Fruit fly (Drosophila melanogaster) whole organism, embryonic: ENCODE results near the gene SmydA-9.

Experiments
- Atf-2 ChIP-seq: fragments of 200-800 bp; sonication (Bioruptor generic); optimal IDR thresholded peaks from 2 replicates; lab custom pipeline; 2016; ENCODE audit warnings: missing biosample characterization, missing genetic modification characterization
- Bdp1 ChIP-seq: fragments of 200-800 bp; sonication (Bioruptor generic); optimal IDR thresholded peaks from 3 replicates; lab custom pipeline; 2016; ENCODE audit warnings: missing biosample characterization, missing genetic modification characterization
- CG10147 ChIP-seq: fragments of 200-800 bp; sonication (Bioruptor generic); optimal IDR thresholded peaks from 2 replicates; lab custom pipeline; 2019; ENCODE audit warnings: missing biosample characterization, mild to moderate bottlenecking, missing genetic modification characterization, moderate library complexity
- CG10565 ChIP-seq: fragments of 200-800 bp; sonication (Bioruptor generic); optimal IDR thresholded peaks from 3 replicates; lab custom pipeline; 2016; ENCODE audit warnings: missing biosample characterization, mild to moderate bottlenecking, missing genetic modification characterization
- CG11696 ChIP-seq: fragments of 200-800 bp; sonication (Bioruptor generic); IDR thresholded peaks from 2 replicates; pipeline ENCODE4 v1.3.6; 2022; ENCODE audit warnings: missing biosample characterization, missing genetic modification characterization
- CG12219 ChIP-seq: fragments of 200-800 bp; sonication (Bioruptor generic); optimal IDR thresholded peaks from 3 replicates; lab custom pipeline; 2018; ENCODE audit warnings: missing biosample characterization, mild to moderate bottlenecking, missing genetic modification characterization
- CG13123 ChIP-seq: fragments of 200-800 bp; sonication (Bioruptor generic); optimal IDR thresholded peaks from 2 replicates; lab custom pipeline; 2016; ENCODE audit warnings: missing biosample characterization, missing genetic modification characterization
- CG14710 ChIP-seq: fragments of 200-800 bp; sonication (Bioruptor generic); optimal IDR thresholded peaks from 3 replicates; lab custom pipeline; 2019; ENCODE audit warnings: missing biosample characterization, mild to moderate bottlenecking, missing genetic modification characterization, moderate library complexity
- CG15073 ChIP-seq: fragments of 200-800 bp; sonication (Bioruptor generic); optimal IDR thresholded peaks from 2 replicates; lab custom pipeline; 2016; ENCODE audit warnings: missing biosample characterization, missing genetic modification characterization
- CG1647 ChIP-seq: fragments of 200-800 bp; sonication (Bioruptor generic); optimal IDR thresholded peaks from 3 replicates; lab custom pipeline; 2016; ENCODE audit warnings: missing biosample characterization, missing genetic modification characterization
- CG17612 ChIP-seq: fragments of 200-800 bp; sonication (Bioruptor generic); IDR thresholded peaks from 2 replicates; pipeline ENCODE4 v1.3.6; 2022; ENCODE audit warnings: missing biosample characterization, missing genetic modification characterization
- CG2202 ChIP-seq: fragments of 200-800 bp; sonication (Bioruptor generic); optimal IDR thresholded peaks from 2 replicates; lab custom pipeline; 2018; ENCODE audit warnings: missing biosample characterization, mild to moderate bottlenecking, missing genetic modification characterization
- CG30431 ChIP-seq: fragments of 200-800 bp; sonication (Bioruptor generic); optimal IDR thresholded peaks from 2 replicates; lab custom pipeline; 2017; ENCODE audit warnings: missing biosample characterization, missing genetic modification characterization
- CG34224 ChIP-seq: fragments of 200-800 bp; sonication (Bioruptor generic); IDR thresholded peaks from 3 replicates; pipeline ENCODE4 v1.3.6; 2022; ENCODE audit warnings: missing biosample characterization, missing genetic modification characterization; ENCODE audit not compliant: partially characterized antibody
- CG4617 ChIP-seq: fragments of 200-800 bp; sonication (Bioruptor generic); optimal IDR thresholded peaks from 3 replicates; lab custom pipeline; 2016; ENCODE audit warnings: missing biosample characterization, missing genetic modification characterization, borderline replicate concordance
- CG6175 ChIP-seq: fragments of 200-800 bp; sonication (Bioruptor generic); IDR thresholded peaks from 3 replicates; pipeline ENCODE4 v1.3.6; 2022; ENCODE audit warnings: missing biosample characterization, missing genetic modification characterization
- CG9727 ChIP-seq: fragments of 200-800 bp; sonication (Bioruptor generic); optimal IDR thresholded peaks from 3 replicates; lab custom pipeline; 2017; ENCODE audit warnings: missing biosample characterization, mild to moderate bottlenecking, missing genetic modification characterization
- CG9876 ChIP-seq: fragments of 200-800 bp; sonication (Bioruptor generic); optimal IDR thresholded peaks from 2 replicates; lab custom pipeline; 2016; ENCODE audit warnings: missing biosample characterization, missing genetic modification characterization
- D ChIP-seq, 2 experiments: fragments of 200-800 bp in 1 of 2; fragments of >200 bp in 1 of 2; sonication (Bioruptor generic) in 1 of 2; optimal IDR thresholded peaks; 2 replicates in 1 of 2; 3 replicates in 1 of 2; lab custom pipeline; 2017; ENCODE audit warnings: mild to moderate bottlenecking in 1 of 2, missing biosample characterization in 1 of 2, missing genetic modification characterization in 1 of 2, missing genetic modification reagents in 1 of 2
- Dip2 ChIP-seq: fragments of 200-800 bp; sonication (Bioruptor generic); IDR thresholded peaks from 2 replicates; pipeline ENCODE4 v1.3.6; 2022; ENCODE audit warnings: missing biosample characterization, missing genetic modification characterization
- Doc3 ChIP-seq: fragments of 200-800 bp; sonication (Bioruptor generic); IDR thresholded peaks from 3 replicates; pipeline ENCODE4 v1.3.6; 2022; ENCODE audit warnings: missing biosample characterization, missing genetic modification characterization; ENCODE audit not compliant: partially characterized antibody
- Dp ChIP-seq: fragments of 200-800 bp; sonication (Bioruptor generic); optimal IDR thresholded peaks from 2 replicates; lab custom pipeline; 2018; ENCODE audit warnings: missing biosample characterization, mild to moderate bottlenecking, missing genetic modification characterization, moderate library complexity
- HmgD ChIP-seq: fragments of 200-800 bp; sonication (Bioruptor generic); optimal IDR thresholded peaks from 3 replicates; lab custom pipeline; 2016; ENCODE audit warnings: missing biosample characterization, missing genetic modification characterization
- Nf-YB ChIP-seq: fragments of 200-800 bp; sonication (Bioruptor generic); optimal IDR thresholded peaks from 3 replicates; lab custom pipeline; 2019; ENCODE audit warnings: missing biosample characterization, mild to moderate bottlenecking, missing genetic modification characterization, moderate library complexity
- Nf-YC ChIP-seq: fragments of 200-800 bp; optimal IDR thresholded peaks from 3 replicates; lab custom pipeline; 2019; ENCODE audit warnings: missing biosample characterization, mild to moderate bottlenecking, missing genetic modification characterization, moderate library complexity
- Ssrp ChIP-seq: fragments of 200-800 bp; sonication (Bioruptor generic); optimal IDR thresholded peaks from 2 replicates; lab custom pipeline; 2018; ENCODE audit warnings: missing biosample characterization, mild to moderate bottlenecking, missing genetic modification characterization, moderate library complexity
- TFAM ChIP-seq: fragments of 200-800 bp; sonication (Bioruptor generic); optimal IDR thresholded peaks from 2 replicates; lab custom pipeline; 2017; ENCODE audit warnings: missing biosample characterization, missing genetic modification characterization, inconsistent platforms
- cad ChIP-seq: fragments of >200 bp; optimal IDR thresholded peaks from 2 replicates; lab custom pipeline; 2017; ENCODE audit warnings: missing biosample characterization, missing genetic modification characterization
- corto ChIP-seq: fragments of 200-800 bp; sonication (Bioruptor generic); optimal IDR thresholded peaks from 2 replicates; lab custom pipeline; 2016; ENCODE audit warnings: missing biosample characterization, mild to moderate bottlenecking, missing genetic modification characterization, moderate library complexity
- crc ChIP-seq: fragments of 200-800 bp; sonication (Bioruptor generic); optimal IDR thresholded peaks from 2 replicates; lab custom pipeline; 2016; ENCODE audit warnings: missing biosample characterization, missing genetic modification characterization
- dimm ChIP-seq: fragments of 200-800 bp; sonication (Bioruptor generic); IDR thresholded peaks from 2 replicates; pipeline ENCODE4 v1.3.6; 2022; ENCODE audit warnings: missing biosample characterization, missing genetic modification characterization
- dpn ChIP-seq, 2 experiments: fragments of 200-800 bp; sonication (Bioruptor generic); optimal IDR thresholded peaks; 3 replicates each; lab custom pipeline; 2016; ENCODE audit warnings: missing biosample characterization in 2 of 2, missing genetic modification characterization in 2 of 2
- emc ChIP-seq: fragments of 200-800 bp; sonication (Bioruptor generic); optimal IDR thresholded peaks from 2 replicates; lab custom pipeline; 2016; ENCODE audit warnings: missing biosample characterization, missing genetic modification characterization
- fd3F ChIP-seq: fragments of 200-800 bp; sonication (Bioruptor generic); optimal IDR thresholded peaks from 2 replicates; lab custom pipeline; 2018; ENCODE audit warnings: missing biosample characterization, mild to moderate bottlenecking, missing genetic modification characterization, moderate library complexity
- fu2 ChIP-seq: fragments of 200-800 bp; sonication (Bioruptor generic); optimal IDR thresholded peaks from 2 replicates; lab custom pipeline; 2016; ENCODE audit warnings: missing biosample characterization, missing genetic modification characterization
- grau ChIP-seq: fragments of 200-800 bp; optimal IDR thresholded peaks from 3 replicates; lab custom pipeline; 2019; ENCODE audit warnings: missing biosample characterization, mild to moderate bottlenecking, missing genetic modification characterization, moderate library complexity
- gro ChIP-seq: fragments of 200-800 bp; sonication (Bioruptor generic); optimal IDR thresholded peaks from 2 replicates; lab custom pipeline; 2016; ENCODE audit warnings: missing biosample characterization, missing genetic modification characterization
- gsb-n ChIP-seq: fragments of 200-800 bp; sonication (Bioruptor generic); optimal IDR thresholded peaks from 3 replicates; lab custom pipeline; 2018; ENCODE audit warnings: missing biosample characterization, mild to moderate bottlenecking, missing genetic modification characterization
- hbn ChIP-seq: fragments of 200-800 bp; sonication (Bioruptor generic); IDR thresholded peaks from 2 replicates; pipeline ENCODE4 v1.3.6; 2022; ENCODE audit warnings: missing biosample characterization, missing genetic modification characterization; ENCODE audit not compliant: partially characterized antibody
- nau ChIP-seq: fragments of 200-800 bp; sonication (Bioruptor generic); optimal IDR thresholded peaks from 3 replicates; lab custom pipeline; 2017; ENCODE audit warnings: missing biosample characterization, mild to moderate bottlenecking, missing genetic modification characterization, missing genetic modification reagents
- org-1 ChIP-seq: fragments of 200-800 bp; sonication (Bioruptor generic); optimal IDR thresholded peaks from 2 replicates; lab custom pipeline; 2017; ENCODE audit warnings: missing biosample characterization, missing genetic modification characterization
- otp ChIP-seq: fragments of 200-800 bp; sonication (Bioruptor generic); IDR thresholded peaks from 3 replicates; pipeline ENCODE4, ENCODE4 v1.3.6; 2022; ENCODE audit warnings: missing biosample characterization, missing genetic modification characterization
- pzg ChIP-seq: fragments of 200-800 bp; sonication (Bioruptor generic); optimal IDR thresholded peaks from 3 replicates; lab custom pipeline; 2018; ENCODE audit warnings: missing biosample characterization, mild to moderate bottlenecking, missing genetic modification characterization, moderate library complexity
- scrt ChIP-seq: fragments of 200-800 bp; sonication (Bioruptor generic); optimal IDR thresholded peaks from 2 replicates; lab custom pipeline; 2018; ENCODE audit warnings: missing biosample characterization, mild to moderate bottlenecking, missing genetic modification characterization, moderate library complexity
- sens ChIP-seq: fragments of 200-800 bp; sonication (Bioruptor generic); peaks from one replicate; lab custom pipeline; 2016; ENCODE audit warnings: missing biosample characterization, missing genetic modification characterization
- sna ChIP-seq: fragments of 200-800 bp; sonication (Bioruptor generic); IDR thresholded peaks from 2 replicates; pipeline ENCODE4 v1.3.6; 2022; ENCODE audit warnings: missing biosample characterization, missing genetic modification characterization; ENCODE audit not compliant: partially characterized antibody
- trh ChIP-seq: fragments of 200-800 bp; sonication (Bioruptor generic); optimal IDR thresholded peaks from 2 replicates; lab custom pipeline; 2016; ENCODE audit warnings: missing biosample characterization, missing genetic modification characterization
- tx ChIP-seq: fragments of 200-800 bp; sonication (Bioruptor generic); optimal IDR thresholded peaks from 2 replicates; lab custom pipeline; 2016; ENCODE audit warnings: missing biosample characterization, missing genetic modification characterization
- wor ChIP-seq: fragments of 200-800 bp; sonication (Bioruptor generic); IDR thresholded peaks from 2 replicates; pipeline ENCODE4 v1.3.6; 2022; ENCODE audit warnings: missing biosample characterization, missing genetic modification characterization
- yki ChIP-seq: fragments of >200 bp; optimal IDR thresholded peaks from 3 replicates; lab custom pipeline; 2018
- zf30C ChIP-seq: fragments of 200-800 bp; sonication (Bioruptor generic); optimal IDR thresholded peaks from 3 replicates; lab custom pipeline; 2018; ENCODE audit warnings: missing biosample characterization, mild to moderate bottlenecking, missing genetic modification characterization

Gene SmydA-9

dm6 chrX:9243417-9243884, 32.8 kb upstream of the SmydA-9 start, which contains the start of the genes mxc and Larp7 (continued):
- TF ChIP-seq fd3F (GFP tag; lab: Kevin White, UChicago) (peak; percentile 55), CG13123 (GFP tag; lab: Kevin White, UChicago) (peak; percentile 8), org-1 (no peak), CG2202 (tag; lab: Kevin White, UChicago) (no peak), Dip2 (GFP tag; lab: Robert Waterston, UW) (no peak), CG12219 (no peak), scrt (GFP tag; lab: Kevin White, UChicago) (no peak), grau (tag; lab: Kevin White, UChicago) (peak; percentile 55), Nf-YB (GFP tag; lab: Kevin White, UChicago) (peak; percentile 2), Bdp1 (GFP tag; lab: Kevin White, UChicago) (peak; percentile 46), CG9727 (GFP tag; lab: Kevin White, UChicago) (peak; percentile 61), CG1647 (GFP tag; lab: Kevin White, UChicago) (peak; percentile 21), Ssrp (tag; lab: Kevin White, UChicago) (peak; percentile 59), Dp (GFP tag; lab: Kevin White, UChicago) (peak; percentile 68), CG14710 (peak; percentile 80), otp (GFP tag; lab: Robert Waterston, UW) (no peak), gsb-n (no peak), Atf-2 (peak; percentile 48), dimm (GFP tag; lab: Robert Waterston, UW) (no peak), yki (lab: Kevin White, UChicago) (no peak), trh (GFP tag; lab: Kevin White, UChicago) (no peak), CG10147 (no peak), cad (GFP tag; lab: Kevin White, UChicago) (no peak), CG34224 (GFP tag; lab: Robert Waterston, UW) (peak; percentile 83), fu2 (GFP tag; lab: Kevin White, UChicago) (peak; percentile 72), TFAM (no peak), HmgD (peak; percentile 51), CG30431 (GFP tag; lab: Kevin White, UChicago) (no peak), D (optimal IDR thresholded peaks at IDR 0.05; lab: Kevin White, UChicago) (no peak), D (GFP tag; optimal IDR thresholded peaks at IDR 0.05; lab: Kevin White, UChicago) (no peak), crc (GFP tag; lab: Kevin White, UChicago) (no peak), gro (GFP tag; lab: Kevin White, UChicago) (peak; percentile 81), tx (GFP tag; lab: Kevin White, UChicago) (peak; percentile 54), hbn (GFP tag; lab: Robert Waterston, UW) (peak; percentile 86), pzg (GFP tag; lab: Kevin White, UChicago) (peak; percentile 65), CG4617 (GFP tag; lab: Kevin White, UChicago) (peak; percentile 77), wor (GFP tag; lab: Robert Waterston, UW) (peak; percentile 39; the same call in 1 of the 2 replicates), CG9876 (GFP tag; lab: Kevin White, UChicago) (peak; percentile 39), sens (GFP tag; lab: Kevin White, UChicago) (peak; percentile 85), emc (GFP tag; lab: Kevin White, UChicago) (no peak), Doc3 (GFP tag; lab: Robert Waterston, UW) (peak; percentile 82), sna (peak; percentile 86), CG6175 (GFP tag; lab: Robert Waterston, UW) (no peak), CG11696 (GFP tag; lab: Robert Waterston, UW) (no peak), zf30C (GFP tag; lab: Kevin White, UChicago) (no peak), CG15073 (GFP tag; lab: Kevin White, UChicago) (no peak), dpn (GFP tag; optimal IDR thresholded peaks at IDR 0.05; lab: Kevin White, UChicago) (peak; percentile 66 to 73), CG17612 (GFP tag; lab: Robert Waterston, UW) (no peak), CG10565 (GFP tag; lab: Kevin White, UChicago) (no peak), corto (GFP tag; lab: Kevin White, UChicago) (no peak), Nf-YC (no peak), nau (GFP tag; lab: Kevin White, UChicago) (no peak)
